Fruit fly (Drosophila melanogaster) whole organism: Measurements from ENCODE around the gene CG14566.

Source experiments
- CG8478 ChIP-seq: fragments of >200 bp; optimal IDR thresholded peaks from 2 replicates; lab custom pipeline; 2018; ENCODE audit warnings: inconsistent platforms
- EcR ChIP-seq, 2 experiments: fragments of >200 bp; optimal IDR thresholded peaks; 2 replicates each; lab custom pipeline; 2017; ENCODE audit warnings: missing biosample characterization in 2 of 2, missing genetic modification characterization in 2 of 2, missing genetic modification reagents in 2 of 2
- pan ChIP-seq: fragments of >200 bp; optimal IDR thresholded peaks from 2 replicates; lab custom pipeline; 2017
- psq ChIP-seq: fragments of >200 bp; optimal IDR thresholded peaks from 2 replicates; lab custom pipeline; 2017
- usp ChIP-seq: fragments of >200 bp; optimal IDR thresholded peaks from 2 replicates; lab custom pipeline; 2017; ENCODE audit warnings: missing biosample characterization, missing genetic modification characterization, mixed read lengths

- TF ChIP-seq psq (lab: Kevin White, UChicago) = no peak
- no peak for TF ChIP-seq EcR (GFP tag; optimal IDR thresholded peaks at IDR 0.05; lab: Kevin White, UChicago)
- TF ChIP-seq pan = no peak
- no peak for TF ChIP-seq usp (GFP tag; lab: Kevin White, UChicago)
- no peak for TF ChIP-seq CG8478 (lab: Kevin White, UChicago)
Measured at dm6 chr3L:21727728-21728124, 12.4 kb downstream of the CG14566 start.
